Worm (Caenorhabditis elegans) whole organism, young adult: ENCODE data around the gene srw-57.

Source experiments
- B0035.1 ChIP-seq: sonication (generic microtip); optimal IDR thresholded peaks from 2 replicates; lab custom pipeline; 2016; ENCODE audit warnings: missing genetic modification characterization, mild to moderate bottlenecking, missing compliant biosample characterization, missing genotype, missing genetic modification reagents
- C17E4.6 ChIP-seq: fragments of 200-800 bp; sonication (Bioruptor generic); IDR thresholded peaks from 2 replicates; pipeline ENCODE4 v1.3.6; 2022; ENCODE audit warnings: missing genetic modification reagents, missing genetic modification characterization, missing compliant biosample characterization
- D2030.7 ChIP-seq: fragments of 200-800 bp; sonication (Bioruptor generic); IDR thresholded peaks from 2 replicates; pipeline ENCODE4 v1.3.6; 2022; ENCODE audit warnings: missing genetic modification reagents, missing genetic modification characterization, missing compliant biosample characterization
- F10E7.11 ChIP-seq: sonication (generic microtip); optimal IDR thresholded peaks from 2 replicates; lab custom pipeline; 2017; ENCODE audit warnings: mild to moderate bottlenecking, missing genetic modification characterization, moderate library complexity, missing compliant biosample characterization
- F23B12.7 ChIP-seq: sonication (generic microtip); optimal IDR thresholded peaks from 2 replicates; lab custom pipeline; 2017; ENCODE audit warnings: missing genetic modification characterization, mild to moderate bottlenecking, missing compliant biosample characterization, antibody characterized with exemption, moderate library complexity; ENCODE audit not compliant: insufficient read depth
- F55B11.4 ChIP-seq: sonication (generic microtip); optimal IDR thresholded peaks from 2 replicates; lab custom pipeline; 2016; ENCODE audit warnings: missing compliant biosample characterization, missing genetic modification characterization, borderline replicate concordance; ENCODE audit not compliant: insufficient read depth
- K11D2.4 ChIP-seq: fragments of 200-800 bp; sonication (Bioruptor generic); IDR thresholded peaks from 2 replicates; pipeline ENCODE4 v1.3.6; 2022; ENCODE audit warnings: missing genetic modification reagents, missing genetic modification characterization, missing compliant biosample characterization
- Y53F4B.3 ChIP-seq: fragments of 200-800 bp; sonication (Bioruptor generic); IDR thresholded peaks from 2 replicates; pipeline ENCODE4 v1.3.6; 2022; ENCODE audit warnings: missing genetic modification reagents, missing genetic modification characterization, missing compliant biosample characterization
- Y53G8AR.9 ChIP-seq: fragments of 200-800 bp; sonication (Bioruptor generic); conservative IDR thresholded peaks from 2 replicates; pipeline ENCODE4 v1.3.6; 2022; ENCODE audit warnings: missing genetic modification reagents, missing genetic modification characterization, missing compliant biosample characterization
- Y95B8A.8 ChIP-seq: fragments of 200-800 bp; sonication (Bioruptor generic); IDR thresholded peaks from 2 replicates; pipeline ENCODE4 v1.3.6; 2022; ENCODE audit warnings: missing genetic modification reagents, missing genetic modification characterization, missing compliant biosample characterization
- ama-1 ChIP-seq, 3 experiments: fragments of 150-350 bp in 1 of 3; sonication (generic microtip) in 2 of 3; optimal IDR thresholded peaks; 2 replicates each; lab custom pipeline; 2014 to 2018; ENCODE audit warnings: missing biosample characterization in 2 of 3, missing genetic modification characterization in 2 of 3, missing genetic modification reagents in 2 of 3
- aptf-3 ChIP-seq: fragments of 200-800 bp; sonication (Bioruptor generic); IDR thresholded peaks from 2 replicates; pipeline ENCODE4 v1.3.6; 2022; ENCODE audit warnings: missing genetic modification characterization, missing compliant biosample characterization
- ccch-3 ChIP-seq: fragments of 200-800 bp; sonication (Bioruptor generic); optimal IDR thresholded peaks from 2 replicates; lab custom pipeline; 2018; ENCODE audit warnings: mild to moderate bottlenecking, missing genetic modification characterization, missing compliant biosample characterization
- ceh-100 ChIP-seq: fragments of 200-800 bp; sonication (Bioruptor generic); IDR thresholded peaks from 2 replicates; pipeline ENCODE4 v1.3.6; 2022; ENCODE audit warnings: missing genetic modification reagents, missing genetic modification characterization, missing compliant biosample characterization
- die-1 ChIP-seq: sonication (generic microtip); optimal IDR thresholded peaks from 2 replicates; lab custom pipeline; 2016; ENCODE audit warnings: missing genotype, mild to moderate bottlenecking, missing genetic modification characterization, missing compliant biosample characterization
- dpff-1 ChIP-seq: sonication (generic microtip); optimal IDR thresholded peaks from 2 replicates; lab custom pipeline; 2017; ENCODE audit warnings: mild to moderate bottlenecking, missing genetic modification characterization, missing compliant biosample characterization
- egrh-3 ChIP-seq: fragments of 200-800 bp; sonication (Bioruptor generic); IDR thresholded peaks from 2 replicates; pipeline ENCODE4 v1.3.6; 2022; ENCODE audit warnings: missing genetic modification reagents, missing genetic modification characterization, missing compliant biosample characterization
- ekl-4 ChIP-seq: fragments of 200-800 bp; sonication (Bioruptor generic); IDR thresholded peaks from 2 replicates; pipeline ENCODE4 v1.3.6; 2022; ENCODE audit warnings: missing genetic modification reagents, missing genetic modification characterization, missing compliant biosample characterization
- hmg-1.2 ChIP-seq: fragments of 200-800 bp; sonication (Bioruptor generic); IDR thresholded peaks from 2 replicates; pipeline ENCODE4 v1.3.6; 2022; ENCODE audit warnings: missing genetic modification reagents, missing genetic modification characterization, missing compliant biosample characterization
- hmg-20 ChIP-seq: fragments of 200-800 bp; sonication (Bioruptor generic); IDR thresholded peaks from 2 replicates; pipeline ENCODE4 v1.3.6; 2022; ENCODE audit warnings: missing genetic modification reagents, missing genetic modification characterization, missing compliant biosample characterization
- lin-54 ChIP-seq: fragments of 200-800 bp; sonication (Bioruptor generic); optimal IDR thresholded peaks from 2 replicates; lab custom pipeline; 2018; ENCODE audit warnings: mild to moderate bottlenecking, missing genetic modification characterization, missing compliant biosample characterization
- lsl-1 ChIP-seq: fragments of 200-800 bp; sonication (Bioruptor generic); optimal IDR thresholded peaks from 2 replicates; lab custom pipeline; 2018; ENCODE audit warnings: mild to moderate bottlenecking, missing genetic modification characterization, moderate library complexity, missing compliant biosample characterization
- madf-10 ChIP-seq: sonication (generic microtip); optimal IDR thresholded peaks from 2 replicates; lab custom pipeline; 2016; ENCODE audit warnings: mild to moderate bottlenecking, missing genetic modification characterization, missing compliant biosample characterization
- madf-3 ChIP-seq: fragments of 200-800 bp; sonication (Bioruptor generic); IDR thresholded peaks from 2 replicates; pipeline ENCODE4 v1.3.6; 2022; ENCODE audit warnings: missing genetic modification reagents, missing genetic modification characterization, missing compliant biosample characterization
- mel-28 ChIP-seq: sonication (generic microtip); optimal IDR thresholded peaks from 2 replicates; lab custom pipeline; 2016; ENCODE audit warnings: borderline replicate concordance, mild to moderate bottlenecking, missing genetic modification characterization, missing compliant biosample characterization
- mes-4 ChIP-seq: sonication (generic microtip); optimal IDR thresholded peaks from 2 replicates; lab custom pipeline; 2016; ENCODE audit warnings: missing genotype, missing genetic modification characterization, missing compliant biosample characterization
- nfya-2 ChIP-seq: fragments of 200-800 bp; sonication (Bioruptor generic); IDR thresholded peaks from 2 replicates; pipeline ENCODE4 v1.3.6; 2022; ENCODE audit warnings: missing genetic modification reagents, missing genetic modification characterization, missing compliant biosample characterization
- pbrm-1 ChIP-seq: fragments of 200-800 bp; sonication (Bioruptor generic); IDR thresholded peaks from 2 replicates; pipeline ENCODE4 v1.3.6; 2022; ENCODE audit warnings: missing genetic modification reagents, missing genetic modification characterization, missing compliant biosample characterization
- pha-4 ChIP-seq: fragments of 150-350 bp; sonication (generic microtip); optimal IDR thresholded peaks from 2 replicates; lab custom pipeline; 2014; ENCODE audit warnings: missing biosample characterization, missing genetic modification reagents, missing genetic modification characterization
- rec-8 ChIP-seq, 2 experiments: sonication (generic microtip); optimal IDR thresholded peaks; 2 replicates each; lab custom pipeline; 2016; ENCODE audit warnings: mild to moderate bottlenecking in 2 of 2, missing genetic modification characterization in 2 of 2, missing genetic modification reagents in 2 of 2, missing genotype in 2 of 2, missing biosample characterization in 1 of 2, missing compliant biosample characterization in 1 of 2, moderate library complexity in 1 of 2
- sdz-38 ChIP-seq: sonication (generic microtip); optimal IDR thresholded peaks from 2 replicates; lab custom pipeline; 2016; ENCODE audit warnings: missing genotype, missing genetic modification characterization, missing compliant biosample characterization
- snpc-4 ChIP-seq, 5 experiments: fragments of 150-350 bp in 1 of 5; sonication (generic microtip) in 4 of 5; optimal IDR thresholded peaks; 2 replicates each; lab custom pipeline; 2014 to 2018; ENCODE audit warnings: missing genetic modification characterization in 5 of 5, missing biosample characterization in 3 of 5, antibody characterized with exemption in 2 of 5, mild to moderate bottlenecking in 2 of 5, missing compliant biosample characterization in 2 of 5, missing genotype in 2 of 5, moderate library complexity in 2 of 5, missing genetic modification reagents in 1 of 5
- somi-1 ChIP-seq: fragments of 200-800 bp; sonication (Bioruptor generic); optimal IDR thresholded peaks from 2 replicates; lab custom pipeline; 2018; ENCODE audit warnings: mild to moderate bottlenecking, missing genetic modification characterization, missing compliant biosample characterization
- tbx-9 ChIP-seq: sonication (generic microtip); optimal IDR thresholded peaks from 2 replicates; lab custom pipeline; 2016; ENCODE audit warnings: borderline replicate concordance, missing genetic modification characterization, inconsistent platforms, missing compliant biosample characterization
- zim-3 ChIP-seq: sonication (generic microtip); optimal IDR thresholded peaks from 2 replicates; lab custom pipeline; 2017; ENCODE audit warnings: mild to moderate bottlenecking, missing genetic modification characterization, moderate library complexity, missing compliant biosample characterization
- ztf-22 ChIP-seq: fragments of 200-800 bp; sonication (Bioruptor generic); optimal IDR thresholded peaks from 2 replicates; lab custom pipeline; 2018; ENCODE audit warnings: mild to moderate bottlenecking, missing genetic modification characterization, moderate library complexity, missing compliant biosample characterization
- ztf-3 ChIP-seq: fragments of 200-800 bp; sonication (Bioruptor generic); optimal IDR thresholded peaks from 2 replicates; lab custom pipeline; 2018; ENCODE audit warnings: mild to moderate bottlenecking, missing genetic modification characterization, missing compliant biosample characterization

The srw-57 gene

ce11 chrV:15965114-15965513 is 10.3 kb upstream of the srw-57 start, which contains the start of gene sri-2:
Gene sri-2, minus strand, starts transcription at chrV:15965214.
- TF ChIP-seq aptf-3 (no peak), mes-4 (no peak)

- TF ChIP-seq hmg-1.2 (GFP tag; lab: Robert Waterston, UW) (peak; percentile 70; the same call in 1 of the 2 replicates), egrh-3 (GFP tag; lab: Robert Waterston, UW) (no peak)
Observed at ce11 chrV:15959456-15959855, 4.6 kb upstream of the srw-57 start.

ce11 chrV:15957098-15957497 is 2.3 kb upstream of the srw-57 start, which contains the start of gene F36G9.3:
Gene F36G9.3, plus strand, starts transcription at chrV:15957398.
- TF ChIP-seq die-1 (no peak), madf-10 (tag; lab: Kevin White, UChicago) (no peak), snpc-4 (GFP tag; optimal IDR thresholded peaks at IDR 0.05; lab: Kevin White, UChicago) (no peak), snpc-4 (tag; optimal IDR thresholded peaks at IDR 0.05; lab: Kevin White, UChicago) (no peak), F10E7.11 (no peak), pha-4 (no peak), C17E4.6 (GFP tag; lab: Robert Waterston, UW) (no peak), zim-3 (tag; lab: Kevin White, UChicago) (no peak), sdz-38 (no peak), F55B11.4 (tag; lab: Kevin White, UChicago) (no peak), ccch-3 (GFP tag; lab: Kevin White, UChicago) (no peak), mel-28 (tag; lab: Kevin White, UChicago) (no peak)

- TF ChIP-seq Y53G8AR.9 (GFP tag; lab: Robert Waterston, UW) (no peak), ekl-4 (no peak), Y95B8A.8 (GFP tag; lab: Robert Waterston, UW) (no peak), rec-8 (tag; optimal IDR thresholded peaks at IDR 0.05; lab: Kevin White, UChicago) (no peak), F23B12.7 (tag; lab: Kevin White, UChicago) (no peak), lin-54 (GFP tag; lab: Kevin White, UChicago) (no peak), ceh-100 (no peak)
Observed at ce11 chrV:15955497-15955896, 665 bp upstream of the srw-57 start, which contains the start of gene srh-186. Gene srh-186, plus strand, starts transcription at chrV:15955797.

ce11 chrV:15952762-15953161 is 2.1 kb downstream of the srw-57 start, which contains the start of gene srw-56:
Gene srw-56, minus strand, starts transcription at chrV:15952862.
- no peak for TF ChIP-seq madf-10 (tag; lab: Kevin White, UChicago)
- no peak for TF ChIP-seq ztf-3 (GFP tag; lab: Kevin White, UChicago)
- TF ChIP-seq madf-3 (GFP tag; lab: Robert Waterston, UW): no peak
- TF ChIP-seq ztf-22 (GFP tag; lab: Kevin White, UChicago): no peak
- no peak for TF ChIP-seq tbx-9 (tag; lab: Kevin White, UChicago)
- no peak for TF ChIP-seq dpff-1 (tag; lab: Kevin White, UChicago)
- TF ChIP-seq ama-1 (optimal IDR thresholded peaks at IDR 0.05; lab: Kevin White, UChicago): no peak
- no peak for TF ChIP-seq ama-1 (GFP tag; optimal IDR thresholded peaks at IDR 0.05; lab: Kevin White, UChicago)
- TF ChIP-seq K11D2.4: no peak
- no peak for TF ChIP-seq D2030.7
- no peak for TF ChIP-seq B0035.1
- no peak for TF ChIP-seq mes-4
- TF ChIP-seq lsl-1 (GFP tag; lab: Kevin White, UChicago): no peak
- TF ChIP-seq somi-1: no peak
- no peak for TF ChIP-seq pbrm-1
- no peak for TF ChIP-seq Y53F4B.3 (GFP tag; lab: Robert Waterston, UW)
- no peak for TF ChIP-seq nfya-2 (GFP tag; lab: Robert Waterston, UW)
- no peak for TF ChIP-seq hmg-20 (GFP tag; lab: Robert Waterston, UW)
- TF ChIP-seq egrh-3 (GFP tag; lab: Robert Waterston, UW): no peak
